Fruit fly (Drosophila melanogaster) whole organism, embryonic: ENCODE measurements around the gene CG3690.

Source experiments
- ATbp ChIP-seq: fragments of 200-800 bp; sonication (Bioruptor generic); optimal IDR thresholded peaks from 2 replicates; lab custom pipeline; 2017; ENCODE audit warnings: missing biosample characterization, mild to moderate bottlenecking, missing genetic modification characterization, missing genetic modification reagents
- Abd-B ChIP-seq: fragments of 200-800 bp; sonication (Bioruptor generic); optimal IDR thresholded peaks from 2 replicates; lab custom pipeline; 2018; ENCODE audit warnings: missing biosample characterization, mild to moderate bottlenecking, missing genetic modification characterization, moderate library complexity
- CG10267 ChIP-seq: fragments of 200-800 bp; sonication (Bioruptor generic); optimal IDR thresholded peaks from 2 replicates; lab custom pipeline; 2018; ENCODE audit warnings: missing biosample characterization, mild to moderate bottlenecking, missing genetic modification characterization, moderate library complexity
- CG10565 ChIP-seq: fragments of 200-800 bp; sonication (Bioruptor generic); optimal IDR thresholded peaks from 3 replicates; lab custom pipeline; 2016; ENCODE audit warnings: missing biosample characterization, mild to moderate bottlenecking, missing genetic modification characterization
- CG11504 ChIP-seq: fragments of 200-800 bp; sonication (Bioruptor generic); optimal IDR thresholded peaks from 3 replicates; lab custom pipeline; 2019; ENCODE audit warnings: missing biosample characterization, mild to moderate bottlenecking, missing genetic modification characterization, moderate library complexity
- CG11696 ChIP-seq: fragments of 200-800 bp; sonication (Bioruptor generic); IDR thresholded peaks from 2 replicates; pipeline ENCODE4 v1.3.6; 2022; ENCODE audit warnings: missing biosample characterization, missing genetic modification characterization
- CG14860 ChIP-seq: fragments of 200-800 bp; sonication (Bioruptor generic); IDR thresholded peaks from 3 replicates; pipeline ENCODE4 v1.3.6; 2022; ENCODE audit warnings: missing biosample characterization, missing genetic modification characterization; ENCODE audit not compliant: partially characterized antibody
- CG15601 ChIP-seq: fragments of 200-800 bp; sonication (Bioruptor generic); optimal IDR thresholded peaks from 3 replicates; lab custom pipeline; 2019; ENCODE audit warnings: missing biosample characterization, mild to moderate bottlenecking, missing genetic modification characterization, moderate library complexity
- CG17328 ChIP-seq: fragments of 200-800 bp; sonication (Bioruptor generic); IDR thresholded peaks from 2 replicates; pipeline ENCODE4 v1.3.6; 2022; ENCODE audit warnings: missing biosample characterization, missing genetic modification characterization
- CG18599 ChIP-seq: fragments of 200-800 bp; sonication (Bioruptor generic); optimal IDR thresholded peaks from 3 replicates; lab custom pipeline; 2017; ENCODE audit warnings: missing biosample characterization, missing genetic modification characterization, mild to moderate bottlenecking, moderate library complexity, missing genetic modification reagents
- CG2678 ChIP-seq: fragments of 200-800 bp; sonication (Bioruptor generic); optimal IDR thresholded peaks from 3 replicates; lab custom pipeline; 2019; ENCODE audit warnings: missing biosample characterization, mild to moderate bottlenecking, missing genetic modification characterization, moderate library complexity
- CG31441 ChIP-seq: fragments of 200-800 bp; sonication (Bioruptor generic); IDR thresholded peaks from 2 replicates; pipeline ENCODE4 v1.3.6; 2022; ENCODE audit warnings: missing biosample characterization, missing genetic modification characterization
- CG3163 ChIP-seq: fragments of 200-800 bp; sonication (Bioruptor generic); optimal IDR thresholded peaks from 3 replicates; lab custom pipeline; 2016; ENCODE audit warnings: missing biosample characterization, missing genetic modification characterization
- CG4707 ChIP-seq: fragments of 200-800 bp; sonication (Bioruptor generic); optimal IDR thresholded peaks from 2 replicates; lab custom pipeline; 2018; ENCODE audit warnings: missing biosample characterization, mild to moderate bottlenecking, missing genetic modification characterization, moderate library complexity
- CG5245 ChIP-seq: fragments of 200-800 bp; sonication (Bioruptor generic); optimal IDR thresholded peaks from 3 replicates; lab custom pipeline; 2016; ENCODE audit warnings: missing biosample characterization, missing genetic modification characterization
- CG6254 ChIP-seq: fragments of 200-800 bp; sonication (Bioruptor generic); optimal IDR thresholded peaks from 3 replicates; lab custom pipeline; 2017; ENCODE audit warnings: mild to moderate bottlenecking, missing biosample characterization, missing genetic modification reagents, missing genetic modification characterization
- CG6791 ChIP-seq: fragments of 200-800 bp; sonication (Bioruptor generic); IDR thresholded peaks from 3 replicates; pipeline ENCODE4 v1.3.6; 2022; ENCODE audit warnings: missing biosample characterization, missing genetic modification characterization; ENCODE audit not compliant: partially characterized antibody
- CG7839 ChIP-seq: fragments of 200-800 bp; sonication (Bioruptor generic); optimal IDR thresholded peaks from 3 replicates; lab custom pipeline; 2018; ENCODE audit warnings: missing biosample characterization, mild to moderate bottlenecking, missing genetic modification characterization, moderate library complexity
- CG7963 ChIP-seq: fragments of 200-800 bp; sonication (Bioruptor generic); IDR thresholded peaks from 3 replicates; pipeline ENCODE4 v1.3.6; 2022; ENCODE audit warnings: missing biosample characterization, missing genetic modification characterization; ENCODE audit not compliant: partially characterized antibody
- CG8765 ChIP-seq: fragments of 200-800 bp; sonication (Bioruptor generic); IDR thresholded peaks from 2 replicates; pipeline ENCODE4 v1.3.6; 2022; ENCODE audit warnings: missing biosample characterization, missing genetic modification characterization
- Camta ChIP-seq: fragments of 200-800 bp; sonication (Bioruptor generic); optimal IDR thresholded peaks from 2 replicates; lab custom pipeline; 2016; ENCODE audit warnings: missing biosample characterization, missing genetic modification characterization
- E2f2 ChIP-seq: fragments of 200-800 bp; sonication (Bioruptor generic); IDR thresholded peaks from 2 replicates; pipeline ENCODE4 v1.3.6; 2022; ENCODE audit warnings: missing biosample characterization, missing genetic modification characterization
- Hand ChIP-seq: fragments of 200-800 bp; sonication (Bioruptor generic); optimal IDR thresholded peaks from 2 replicates; lab custom pipeline; 2017; ENCODE audit warnings: mild to moderate bottlenecking, missing biosample characterization, missing genetic modification reagents, missing genetic modification characterization
- Hr51 ChIP-seq, 2 experiments: fragments of 200-800 bp; sonication (Bioruptor generic); optimal IDR thresholded peaks; 2 replicates in 1 of 2; 3 replicates in 1 of 2; lab custom pipeline; 2016 to 2018; ENCODE audit warnings: missing biosample characterization in 2 of 2, missing genetic modification characterization in 2 of 2, mild to moderate bottlenecking in 1 of 2, moderate library complexity in 1 of 2
- MBD-R2 ChIP-seq: fragments of 200-800 bp; sonication (Bioruptor generic); IDR thresholded peaks from 2 replicates; pipeline ENCODE4 v1.3.6; 2022; ENCODE audit warnings: missing biosample characterization, missing genetic modification characterization
- Mad ChIP-seq: fragments of 200-800 bp; sonication (Bioruptor generic); optimal IDR thresholded peaks from 2 replicates; lab custom pipeline; 2016; ENCODE audit warnings: missing biosample characterization, missing genetic modification characterization
- Sox100B ChIP-seq: fragments of 200-800 bp; sonication (Bioruptor generic); optimal IDR thresholded peaks from 3 replicates; lab custom pipeline; 2018; ENCODE audit warnings: missing biosample characterization, mild to moderate bottlenecking, missing genetic modification characterization
- ac ChIP-seq: fragments of 200-800 bp; sonication (Bioruptor generic); optimal IDR thresholded peaks from 3 replicates; lab custom pipeline; 2017; ENCODE audit warnings: missing biosample characterization, mild to moderate bottlenecking, missing genetic modification characterization
- ash1 ChIP-seq: fragments of 200-800 bp; sonication (Bioruptor generic); optimal IDR thresholded peaks from 2 replicates; lab custom pipeline; 2018; ENCODE audit warnings: missing biosample characterization, mild to moderate bottlenecking, missing genetic modification characterization
- bab2 ChIP-seq: fragments of 200-800 bp; sonication (Bioruptor generic); optimal IDR thresholded peaks from 2 replicates; lab custom pipeline; 2016; ENCODE audit warnings: missing biosample characterization, missing genetic modification characterization
- br ChIP-seq: fragments of >200 bp; optimal IDR thresholded peaks from 2 replicates; lab custom pipeline; 2017
- dpn ChIP-seq, 2 experiments: fragments of 200-800 bp; sonication (Bioruptor generic); optimal IDR thresholded peaks; 3 replicates each; lab custom pipeline; 2016; ENCODE audit warnings: missing biosample characterization in 2 of 2, missing genetic modification characterization in 2 of 2
- esg ChIP-seq: fragments of 200-800 bp; sonication (Bioruptor generic); conservative IDR thresholded peaks from 2 replicates; pipeline ENCODE4 v1.3.6; 2022; ENCODE audit warnings: missing biosample characterization, missing genetic modification characterization
- gem ChIP-seq: fragments of 200-800 bp; sonication (Bioruptor generic); optimal IDR thresholded peaks from 2 replicates; lab custom pipeline; 2019; ENCODE audit warnings: missing biosample characterization, mild to moderate bottlenecking, missing genetic modification characterization, moderate library complexity
- gsb ChIP-seq: fragments of 200-800 bp; sonication (Bioruptor generic); IDR thresholded peaks from 2 replicates; pipeline ENCODE4 v1.3.6; 2022; ENCODE audit warnings: missing biosample characterization, missing genetic modification characterization
- lab ChIP-seq: fragments of 200-800 bp; sonication (Bioruptor generic); optimal IDR thresholded peaks from 3 replicates; lab custom pipeline; 2017; ENCODE audit warnings: missing biosample characterization, missing genetic modification characterization, mild to moderate bottlenecking, moderate library complexity, missing genetic modification reagents
- nmo ChIP-seq: fragments of 200-800 bp; sonication (Bioruptor generic); optimal IDR thresholded peaks from 2 replicates; lab custom pipeline; 2018; ENCODE audit warnings: missing biosample characterization, mild to moderate bottlenecking, missing genetic modification characterization, moderate library complexity
- phol ChIP-seq: fragments of 200-800 bp; sonication (Bioruptor generic); optimal IDR thresholded peaks from 3 replicates; lab custom pipeline; 2018; ENCODE audit warnings: missing biosample characterization, mild to moderate bottlenecking, missing genetic modification characterization, moderate library complexity
- row ChIP-seq: fragments of 200-800 bp; sonication (Bioruptor generic); IDR thresholded peaks from 3 replicates; pipeline ENCODE4 v1.3.6; 2022; ENCODE audit warnings: missing biosample characterization, missing genetic modification characterization
- sens ChIP-seq: fragments of 200-800 bp; sonication (Bioruptor generic); peaks from one replicate; lab custom pipeline; 2016; ENCODE audit warnings: missing biosample characterization, missing genetic modification characterization
- stwl ChIP-seq: fragments of 200-800 bp; sonication (Bioruptor generic); optimal IDR thresholded peaks from 3 replicates; lab custom pipeline; 2018; ENCODE audit warnings: missing biosample characterization, mild to moderate bottlenecking, missing genetic modification characterization, moderate library complexity
- unc-4 ChIP-seq: fragments of 200-800 bp; sonication (Bioruptor generic); IDR thresholded peaks from 2 replicates; pipeline ENCODE4 v1.3.6; 2022; ENCODE audit warnings: missing biosample characterization, missing genetic modification characterization; ENCODE audit not compliant: partially characterized antibody
- wor ChIP-seq: fragments of 200-800 bp; sonication (Bioruptor generic); IDR thresholded peaks from 2 replicates; pipeline ENCODE4 v1.3.6; 2022; ENCODE audit warnings: missing biosample characterization, missing genetic modification characterization

CG3690 gene

DNA sequence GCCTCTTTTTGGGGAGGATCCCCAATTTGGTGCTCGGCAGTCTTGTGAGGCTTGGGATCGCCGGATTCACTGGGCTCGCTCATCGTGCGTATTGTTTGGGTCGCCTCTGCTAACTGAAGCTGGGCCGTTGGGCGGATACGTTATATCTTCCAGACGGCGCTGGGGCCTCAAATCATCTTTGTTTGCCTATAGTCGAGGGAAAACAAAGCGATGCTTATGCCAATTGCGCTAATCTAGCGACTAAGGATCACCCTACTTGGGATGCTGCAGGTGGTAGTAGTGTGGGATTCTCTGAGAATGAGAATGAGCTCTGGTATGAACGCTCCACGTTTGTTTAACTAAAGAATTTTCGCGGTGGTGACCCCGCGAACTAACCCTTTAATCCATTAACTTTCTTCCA, at the start of gene CG3690:
Gene CG3690, minus strand, starts transcription at position 101 of the 400 bp plus-strand sequence.
- TF ChIP-seq ATbp = no peak
- TF ChIP-seq CG14860 (GFP tag; lab: Robert Waterston, UW) = no peak
- no peak for TF ChIP-seq CG4707 (GFP tag; lab: Kevin White, UChicago)
- no peak for TF ChIP-seq dpn (GFP tag; optimal IDR thresholded peaks at IDR 0.05; lab: Kevin White, UChicago)
- no peak for TF ChIP-seq CG3163 (GFP tag; lab: Kevin White, UChicago)
- no peak for TF ChIP-seq CG5245

DNA sequence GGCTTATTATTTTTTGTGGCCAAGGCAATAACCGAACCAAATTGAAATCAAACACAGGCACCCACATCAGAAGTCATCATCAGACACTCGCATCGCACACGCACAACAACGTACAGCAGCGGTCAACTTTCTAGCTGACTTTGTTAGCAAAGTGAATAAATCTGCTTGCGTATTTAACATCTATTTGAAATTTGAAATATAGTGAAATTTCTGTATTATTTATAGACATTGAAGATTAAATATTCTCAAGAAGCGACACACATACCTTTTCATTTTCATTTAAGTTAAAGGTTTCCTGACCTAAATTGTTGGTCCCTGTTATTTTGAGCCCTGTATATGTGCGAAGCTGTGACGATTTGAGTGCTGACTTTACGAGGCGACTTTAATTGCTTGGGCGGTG, 47.2 kb upstream of the CG3690 start:
- 0 out of 2 replicates have a peak, but pooled peaks have one; percentile 24 for TF ChIP-seq CG11696 (GFP tag; lab: Robert Waterston, UW)
- 0 out of 2 replicates have a peak, but pooled peaks have one; percentile 8 for TF ChIP-seq esg (GFP tag; lab: Robert Waterston, UW)
- no peak for TF ChIP-seq CG15601 (tag; lab: Kevin White, UChicago)
- no peak for TF ChIP-seq CG7963
- TF ChIP-seq Camta (GFP tag; lab: Kevin White, UChicago) = no peak
- TF ChIP-seq lab (GFP tag; lab: Kevin White, UChicago) = no peak
- TF ChIP-seq Mad (GFP tag; lab: Kevin White, UChicago) = no peak
- TF ChIP-seq Abd-B = peak; percentile 3
- TF ChIP-seq E2f2 (GFP tag; lab: Robert Waterston, UW) = no peak
- TF ChIP-seq Hr51 (GFP tag; optimal IDR thresholded peaks at IDR 0.05; lab: Kevin White, UChicago) = peak in 1 of 2 experiments; percentile 0
- TF ChIP-seq nmo = peak; percentile 11
- TF ChIP-seq CG18599 = peak; percentile 32
- TF ChIP-seq gem (tag; lab: Kevin White, UChicago) = peak; percentile 13
- TF ChIP-seq br (lab: Kevin White, UChicago) = no peak
- TF ChIP-seq CG6254 (GFP tag; lab: Kevin White, UChicago) = no peak
- no peak for TF ChIP-seq CG6791 (GFP tag; lab: Robert Waterston, UW)
- no peak for TF ChIP-seq CG10565 (GFP tag; lab: Kevin White, UChicago)
- TF ChIP-seq dpn (GFP tag; optimal IDR thresholded peaks at IDR 0.05; lab: Kevin White, UChicago) = no peak
- no peak for TF ChIP-seq MBD-R2
- TF ChIP-seq CG2678 (tag; lab: Kevin White, UChicago) = peak; percentile 24
- TF ChIP-seq ac (GFP tag; lab: Kevin White, UChicago) = no peak
- TF ChIP-seq unc-4 (GFP tag; lab: Robert Waterston, UW) = no peak
- TF ChIP-seq CG17328 (GFP tag; lab: Robert Waterston, UW) = no peak
- TF ChIP-seq CG8765 (GFP tag; lab: Robert Waterston, UW) = no peak
- TF ChIP-seq wor = no peak
- TF ChIP-seq CG11504 (tag; lab: Kevin White, UChicago) = peak; percentile 37
- no peak for TF ChIP-seq Sox100B (GFP tag; lab: Kevin White, UChicago)
- TF ChIP-seq CG31441 (GFP tag; lab: Robert Waterston, UW) = 0 out of 2 replicates have a peak, but pooled peaks have one; percentile 9
- no peak for TF ChIP-seq gsb (GFP tag; lab: Robert Waterston, UW)
- TF ChIP-seq phol = peak; percentile 12
- peak; percentile 14 for TF ChIP-seq CG7839 (tag; lab: Kevin White, UChicago)
- TF ChIP-seq sens (GFP tag; lab: Kevin White, UChicago) = peak; percentile 71
- no peak for TF ChIP-seq Hand

DNA sequence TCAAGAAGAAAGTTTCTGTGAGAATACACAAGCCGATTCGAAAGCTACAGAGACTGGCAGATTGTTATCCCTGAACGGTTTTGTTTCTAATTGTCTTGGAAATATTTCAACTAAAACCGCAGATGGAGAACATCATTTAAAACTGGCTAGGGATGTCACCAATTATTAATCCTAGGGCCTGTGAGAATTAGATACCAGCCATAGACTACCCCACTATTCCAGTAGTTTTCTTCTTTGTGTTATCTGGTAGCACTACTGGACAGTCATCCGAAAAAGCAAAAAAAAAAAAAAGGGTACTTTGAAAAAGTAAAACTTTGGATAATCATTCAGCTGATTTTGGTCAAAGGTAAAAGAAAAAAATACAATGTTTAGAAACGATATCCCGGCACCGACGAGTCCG, 38.5 kb upstream of the CG3690 start, which contains the start of gene CG18823:
Gene CG18823, plus strand, starts transcription at position 301 of the 400 bp plus-strand sequence.
- TF ChIP-seq CG10267 (tag; lab: Kevin White, UChicago) (no peak), stwl (no peak), ATbp (no peak), ash1 (no peak), row (GFP tag; lab: Robert Waterston, UW) (no peak), CG6791 (GFP tag; lab: Robert Waterston, UW) (no peak), bab2 (GFP tag; lab: Kevin White, UChicago) (no peak)
